Worm (Caenorhabditis elegans) whole organism, midembryonic: ENCODE measurements around the gene osm-3.

Experiments used
- T22C8.4 ChIP-seq: fragments of 200-800 bp; sonication (Bioruptor generic); IDR thresholded peaks from 2 replicates; pipeline ENCODE4 v1.3.6; 2022; ENCODE audit warnings: missing genetic modification characterization, missing compliant biosample characterization
- cog-1 ChIP-seq: sonication (generic microtip); optimal IDR thresholded peaks from 2 replicates; lab custom pipeline; 2016; ENCODE audit warnings: missing genetic modification characterization, missing compliant biosample characterization
- flt-1 ChIP-seq: fragments of 200-800 bp; sonication (Bioruptor generic); IDR thresholded peaks from 2 replicates; pipeline ENCODE4 v1.3.6; 2022; ENCODE audit warnings: missing genetic modification characterization, missing compliant biosample characterization
- klf-2 ChIP-seq: fragments of 200-800 bp; sonication (Bioruptor generic); conservative IDR thresholded peaks from 2 replicates; pipeline ENCODE4 v1.3.6; 2022; ENCODE audit warnings: missing genetic modification reagents, missing genetic modification characterization, missing compliant biosample characterization
- med-1 ChIP-seq: sonication (generic microtip); optimal IDR thresholded peaks from 2 replicates; lab custom pipeline; 2017; ENCODE audit warnings: missing genetic modification characterization, mild to moderate bottlenecking, missing compliant biosample characterization, antibody characterized with exemption, missing genetic modification reagents; ENCODE audit not compliant: insufficient read depth
- ref-1 ChIP-seq: fragments of 200-800 bp; sonication (Bioruptor generic); conservative IDR thresholded peaks from 2 replicates; pipeline ENCODE4 v1.3.6; 2022; ENCODE audit warnings: missing genetic modification reagents, missing genetic modification characterization, missing compliant biosample characterization
- tab-1 ChIP-seq: fragments of 200-800 bp; sonication (Bioruptor generic); IDR thresholded peaks from 2 replicates; pipeline ENCODE4 v1.3.6; 2022; ENCODE audit warnings: missing genetic modification characterization, missing compliant biosample characterization
- ztf-23 ChIP-seq: fragments of 200-800 bp; sonication (Bioruptor generic); IDR thresholded peaks from 2 replicates; pipeline ENCODE4 v1.3.6; 2022; ENCODE audit warnings: missing genetic modification reagents, missing genetic modification characterization, missing compliant biosample characterization
- ztf-29 ChIP-seq: fragments of 200-800 bp; sonication (Bioruptor generic); IDR thresholded peaks from 2 replicates; pipeline ENCODE4 v1.3.6; 2022; ENCODE audit warnings: missing genetic modification reagents, missing genetic modification characterization, missing compliant biosample characterization

Gene osm-3

DNA sequence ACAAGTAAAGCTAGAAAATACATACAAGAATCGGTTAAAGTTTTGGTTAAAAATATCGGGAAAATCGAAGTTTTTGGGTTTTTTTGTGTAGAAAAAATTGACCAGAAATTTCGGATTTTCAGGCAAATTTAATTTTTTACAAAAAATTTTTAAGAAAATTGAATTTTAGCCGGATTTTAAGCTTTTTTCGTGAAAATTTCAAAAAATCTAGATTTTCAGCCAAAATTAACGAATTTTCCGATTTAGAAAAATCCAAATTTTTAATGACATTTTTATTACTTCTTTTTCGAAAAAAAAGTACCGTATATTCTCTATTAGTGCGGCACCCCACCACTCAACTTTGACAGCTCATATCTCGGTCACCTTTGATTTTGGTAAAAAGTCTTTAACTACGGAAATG lies at the start of gene osm-3:
TSS of gene osm-3 (minus strand) at position 101 of the 400 bp plus-strand sequence.
- TF ChIP-seq ztf-23 (GFP tag; lab: Robert Waterston, UW) (no peak), flt-1 (GFP tag; lab: Robert Waterston, UW) (no peak), cog-1 (tag; lab: Kevin White, UChicago) (no peak), klf-2 (GFP tag; lab: Robert Waterston, UW) (no peak), T22C8.4 (GFP tag; lab: Robert Waterston, UW) (no peak), ztf-29 (GFP tag; lab: Robert Waterston, UW) (no peak), med-1 (GFP tag; lab: Kevin White, UChicago) (no peak), tab-1 (GFP tag; lab: Robert Waterston, UW) (no peak), ref-1 (GFP tag; lab: Robert Waterston, UW) (no peak)

DNA sequence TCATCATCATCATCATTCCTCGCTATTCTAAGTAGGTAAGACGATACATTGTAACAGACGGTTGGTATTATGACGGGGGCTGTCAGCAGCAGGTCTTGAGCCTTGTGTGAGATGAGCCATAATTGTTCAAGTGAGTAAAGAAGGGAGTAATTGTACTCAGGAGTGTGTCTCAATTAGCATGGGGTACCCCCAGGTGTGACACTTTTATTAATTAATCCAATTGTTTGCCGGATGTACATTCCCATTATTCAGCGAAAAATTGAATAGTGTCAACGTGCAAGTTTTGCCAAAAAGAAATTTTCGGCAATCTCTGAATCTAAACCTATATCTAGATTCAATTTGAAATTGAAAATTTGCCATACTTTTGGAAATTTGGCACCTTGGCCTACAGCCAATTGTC lies 48.1 kb upstream of the osm-3 start:
- no peak for TF ChIP-seq cog-1 (tag; lab: Kevin White, UChicago)
- TF ChIP-seq ztf-23 (GFP tag; lab: Robert Waterston, UW), result no peak
- no peak for TF ChIP-seq ztf-29 (GFP tag; lab: Robert Waterston, UW)
- TF ChIP-seq med-1 (GFP tag; lab: Kevin White, UChicago), result no peak

ce11 chrIV:3847489-3847888 lies 46.6 kb upstream of the osm-3 start:
- no peak for TF ChIP-seq tab-1 (GFP tag; lab: Robert Waterston, UW)
- TF ChIP-seq ztf-29 (GFP tag; lab: Robert Waterston, UW), result no peak
- no peak for TF ChIP-seq T22C8.4 (GFP tag; lab: Robert Waterston, UW)
- no peak for TF ChIP-seq cog-1 (tag; lab: Kevin White, UChicago)
- TF ChIP-seq flt-1 (GFP tag; lab: Robert Waterston, UW), result no peak
- TF ChIP-seq med-1 (GFP tag; lab: Kevin White, UChicago), result no peak
- no peak for TF ChIP-seq ref-1 (GFP tag; lab: Robert Waterston, UW)
- TF ChIP-seq klf-2 (GFP tag; lab: Robert Waterston, UW), result no peak
- TF ChIP-seq ztf-23 (GFP tag; lab: Robert Waterston, UW), result no peak

- TF ChIP-seq med-1 (GFP tag; lab: Kevin White, UChicago), result no peak
- no peak for TF ChIP-seq klf-2 (GFP tag; lab: Robert Waterston, UW)
- no peak for TF ChIP-seq ztf-29 (GFP tag; lab: Robert Waterston, UW)
- TF ChIP-seq tab-1 (GFP tag; lab: Robert Waterston, UW), result no peak
- no peak for TF ChIP-seq flt-1 (GFP tag; lab: Robert Waterston, UW)
- TF ChIP-seq cog-1 (tag; lab: Kevin White, UChicago), result no peak
- no peak for TF ChIP-seq ztf-23 (GFP tag; lab: Robert Waterston, UW)
- no peak for TF ChIP-seq T22C8.4 (GFP tag; lab: Robert Waterston, UW)
Observed at ce11 chrIV:3844584-3844983, 43.7 kb upstream of the osm-3 start.

DNA sequence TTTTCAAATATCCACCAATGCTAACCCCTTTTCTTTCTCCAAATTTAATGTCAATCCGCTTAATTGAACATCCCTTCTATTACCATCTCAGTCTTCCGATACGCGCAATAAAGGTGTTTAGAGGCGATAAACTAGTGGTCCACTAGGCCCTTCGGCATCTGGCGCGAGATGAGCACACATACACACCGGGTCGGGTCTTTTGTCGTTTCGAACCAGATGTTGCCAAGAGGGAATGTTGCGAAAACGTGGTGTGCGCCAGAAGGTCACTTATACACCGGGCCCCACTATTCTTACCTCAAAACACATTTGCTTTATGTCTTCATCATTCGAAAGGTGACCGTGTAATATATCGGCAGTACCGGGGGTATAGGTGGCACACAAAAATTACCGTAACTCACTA lies 43.2 kb upstream of the osm-3 start:
- TF ChIP-seq T22C8.4 (GFP tag; lab: Robert Waterston, UW) (peak; percentile 23; the same call in 1 of the 2 replicates), flt-1 (GFP tag; lab: Robert Waterston, UW) (no peak)

DNA sequence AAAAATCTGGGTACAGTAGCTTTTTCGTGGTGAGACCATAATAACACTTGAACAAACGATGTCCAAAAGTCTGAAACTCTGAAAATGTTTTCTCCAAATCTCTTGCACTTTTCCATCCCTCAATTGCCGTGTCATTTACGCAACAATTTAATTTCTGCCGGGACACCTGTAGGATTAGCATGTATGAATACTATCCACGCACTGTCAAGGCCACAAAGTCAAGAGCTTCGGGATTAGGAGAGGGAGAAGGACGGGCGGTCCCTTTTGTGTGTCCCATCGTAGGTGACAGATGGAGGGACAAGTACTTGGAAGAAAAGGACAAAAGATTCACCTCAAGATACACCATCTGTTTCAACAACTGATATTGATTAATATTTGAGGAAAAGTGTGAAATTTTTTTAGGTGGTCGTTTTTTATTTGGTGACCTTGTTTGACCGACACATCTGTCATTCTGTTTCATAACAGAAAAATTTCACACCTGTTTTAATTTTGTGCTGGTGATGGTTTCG lies 42.2 kb upstream of the osm-3 start:
- TF ChIP-seq ztf-23 (GFP tag; lab: Robert Waterston, UW), result no peak
- TF ChIP-seq T22C8.4 (GFP tag; lab: Robert Waterston, UW), result no peak
- no peak for TF ChIP-seq tab-1 (GFP tag; lab: Robert Waterston, UW)
- TF ChIP-seq ref-1 (GFP tag; lab: Robert Waterston, UW), result no peak
- TF ChIP-seq flt-1 (GFP tag; lab: Robert Waterston, UW), result no peak
- no peak for TF ChIP-seq cog-1 (tag; lab: Kevin White, UChicago)
- TF ChIP-seq klf-2 (GFP tag; lab: Robert Waterston, UW), result no peak
- TF ChIP-seq ztf-29 (GFP tag; lab: Robert Waterston, UW), result no peak
- no peak for TF ChIP-seq med-1 (GFP tag; lab: Kevin White, UChicago)

- no peak for TF ChIP-seq ref-1 (GFP tag; lab: Robert Waterston, UW)
Observed at ce11 chrIV:3841607-3842006, 40.8 kb upstream of the osm-3 start.

ce11 chrIV:3840480-3840879 lies 39.6 kb upstream of the osm-3 start:
- TF ChIP-seq med-1 (GFP tag; lab: Kevin White, UChicago), result no peak
- TF ChIP-seq klf-2 (GFP tag; lab: Robert Waterston, UW), result no peak

DNA sequence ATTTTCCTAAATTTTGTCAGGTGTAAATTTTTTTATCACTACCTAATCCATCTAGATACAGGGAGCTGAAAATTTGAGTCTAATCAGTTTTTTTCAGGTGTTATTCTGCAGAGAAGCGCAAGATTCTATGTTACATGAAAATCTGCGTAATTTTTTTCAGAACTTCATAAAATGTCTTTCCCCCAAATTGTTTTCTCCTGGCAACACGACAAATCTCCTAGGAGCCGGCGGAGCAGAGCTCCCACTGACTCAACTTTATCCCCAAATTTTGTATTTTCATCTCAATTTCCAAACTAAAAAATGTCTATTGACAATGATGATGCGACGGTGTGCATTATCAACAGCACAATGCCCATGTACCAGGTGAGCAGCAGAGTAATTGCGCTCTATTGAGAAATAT lies 38.6 kb upstream of the osm-3 start, which contains the start of gene F28F9.2:
TSS of gene F28F9.2 (plus strand) at position 301 of the 400 bp plus-strand sequence.
- no peak for TF ChIP-seq med-1 (GFP tag; lab: Kevin White, UChicago)
- no peak for TF ChIP-seq ztf-23 (GFP tag; lab: Robert Waterston, UW)
- TF ChIP-seq cog-1 (tag; lab: Kevin White, UChicago), result no peak
- no peak for TF ChIP-seq tab-1 (GFP tag; lab: Robert Waterston, UW)
- TF ChIP-seq klf-2 (GFP tag; lab: Robert Waterston, UW), result no peak
- no peak for TF ChIP-seq T22C8.4 (GFP tag; lab: Robert Waterston, UW)
- TF ChIP-seq ref-1 (GFP tag; lab: Robert Waterston, UW), result no peak
- TF ChIP-seq flt-1 (GFP tag; lab: Robert Waterston, UW), result no peak
- no peak for TF ChIP-seq ztf-29 (GFP tag; lab: Robert Waterston, UW)

- TF ChIP-seq ztf-29 (GFP tag; lab: Robert Waterston, UW) (no peak), cog-1 (tag; lab: Kevin White, UChicago) (no peak), klf-2 (GFP tag; lab: Robert Waterston, UW) (no peak), ztf-23 (GFP tag; lab: Robert Waterston, UW) (no peak), tab-1 (GFP tag; lab: Robert Waterston, UW) (no peak), flt-1 (GFP tag; lab: Robert Waterston, UW) (no peak), med-1 (GFP tag; lab: Kevin White, UChicago) (no peak), ref-1 (GFP tag; lab: Robert Waterston, UW) (no peak), T22C8.4 (GFP tag; lab: Robert Waterston, UW) (no peak)
Observed at ce11 chrIV:3838687-3839086, 37.8 kb upstream of the osm-3 start.
